Worm (Caenorhabditis elegans) whole organism, early embryonic: Measurements from ENCODE around the gene sru-48.

ENCODE experiments used
- ama-1 ChIP-seq: fragments of 150-350 bp; optimal IDR thresholded peaks from 2 replicates; lab custom pipeline; 2014
- ceh-36 ChIP-seq: sonication (generic microtip); optimal IDR thresholded peaks from 2 replicates; lab custom pipeline; 2016; ENCODE audit warnings: missing genetic modification characterization, inconsistent platforms, missing compliant biosample characterization
- flt-1 ChIP-seq: fragments of 200-800 bp; sonication (Bioruptor generic); IDR thresholded peaks from 2 replicates; pipeline ENCODE4 v1.3.6; 2022; ENCODE audit warnings: missing genetic modification characterization, missing compliant biosample characterization
- hmg-4 ChIP-seq: fragments of 200-800 bp; sonication (Bioruptor generic); optimal IDR thresholded peaks from 2 replicates; lab custom pipeline; 2018; ENCODE audit warnings: mild to moderate bottlenecking, missing genetic modification characterization, missing compliant biosample characterization
- pes-1 ChIP-seq: fragments of 200-800 bp; sonication (Bioruptor generic); IDR thresholded peaks from 2 replicates; pipeline ENCODE4 v1.3.6; 2022; ENCODE audit warnings: missing genetic modification reagents, missing genetic modification characterization, missing compliant biosample characterization
- scrt-1 ChIP-seq: fragments of 200-800 bp; sonication (Bioruptor generic); IDR thresholded peaks from 2 replicates; pipeline ENCODE4 v1.3.6; 2022; ENCODE audit warnings: missing genetic modification characterization, missing compliant biosample characterization
- sea-1 ChIP-seq: fragments of 200-800 bp; sonication (Bioruptor generic); conservative IDR thresholded peaks from 2 replicates; pipeline ENCODE4 v1.3.6; 2022; ENCODE audit warnings: missing genetic modification characterization, missing compliant biosample characterization
- tra-4 ChIP-seq: sonication (generic microtip); optimal IDR thresholded peaks from 2 replicates; lab custom pipeline; 2017; ENCODE audit warnings: missing genetic modification characterization, missing compliant biosample characterization

ce11 chrX:5193402-5193801 is 13.4 kb downstream of the sru-48 start:
- TF ChIP-seq flt-1 (GFP tag; lab: Robert Waterston, UW): no peak
- TF ChIP-seq ama-1 (lab: Kevin White, UChicago): no peak
- TF ChIP-seq tra-4 (tag; lab: Kevin White, UChicago): no peak
- TF ChIP-seq pes-1 (GFP tag; lab: Robert Waterston, UW): no peak
- TF ChIP-seq sea-1 (GFP tag; lab: Robert Waterston, UW): no peak
- no peak for TF ChIP-seq hmg-4 (GFP tag; lab: Kevin White, UChicago)
- TF ChIP-seq ceh-36 (tag; lab: Kevin White, UChicago): no peak
- no peak for TF ChIP-seq scrt-1
